Worm (Caenorhabditis elegans) whole organism, midembryonic: ENCODE results near the gene ZK105.12.

Source experiments
- T22C8.4 ChIP-seq: fragments of 200-800 bp; sonication (Bioruptor generic); IDR thresholded peaks from 2 replicates; pipeline ENCODE4 v1.3.6; 2022; ENCODE audit warnings: missing genetic modification characterization, missing compliant biosample characterization
- cog-1 ChIP-seq: sonication (generic microtip); optimal IDR thresholded peaks from 2 replicates; lab custom pipeline; 2016; ENCODE audit warnings: missing genetic modification characterization, missing compliant biosample characterization
- flt-1 ChIP-seq: fragments of 200-800 bp; sonication (Bioruptor generic); IDR thresholded peaks from 2 replicates; pipeline ENCODE4 v1.3.6; 2022; ENCODE audit warnings: missing genetic modification characterization, missing compliant biosample characterization
- klf-2 ChIP-seq: fragments of 200-800 bp; sonication (Bioruptor generic); conservative IDR thresholded peaks from 2 replicates; pipeline ENCODE4 v1.3.6; 2022; ENCODE audit warnings: missing genetic modification reagents, missing genetic modification characterization, missing compliant biosample characterization
- med-1 ChIP-seq: sonication (generic microtip); optimal IDR thresholded peaks from 2 replicates; lab custom pipeline; 2017; ENCODE audit warnings: missing genetic modification characterization, mild to moderate bottlenecking, missing compliant biosample characterization, antibody characterized with exemption, missing genetic modification reagents; ENCODE audit not compliant: insufficient read depth
- ref-1 ChIP-seq: fragments of 200-800 bp; sonication (Bioruptor generic); conservative IDR thresholded peaks from 2 replicates; pipeline ENCODE4 v1.3.6; 2022; ENCODE audit warnings: missing genetic modification reagents, missing genetic modification characterization, missing compliant biosample characterization
- tab-1 ChIP-seq: fragments of 200-800 bp; sonication (Bioruptor generic); IDR thresholded peaks from 2 replicates; pipeline ENCODE4 v1.3.6; 2022; ENCODE audit warnings: missing genetic modification characterization, missing compliant biosample characterization
- ztf-23 ChIP-seq: fragments of 200-800 bp; sonication (Bioruptor generic); IDR thresholded peaks from 2 replicates; pipeline ENCODE4 v1.3.6; 2022; ENCODE audit warnings: missing genetic modification reagents, missing genetic modification characterization, missing compliant biosample characterization
- ztf-29 ChIP-seq: fragments of 200-800 bp; sonication (Bioruptor generic); IDR thresholded peaks from 2 replicates; pipeline ENCODE4 v1.3.6; 2022; ENCODE audit warnings: missing genetic modification reagents, missing genetic modification characterization, missing compliant biosample characterization

- TF ChIP-seq ztf-23 (GFP tag; lab: Robert Waterston, UW) (no peak), tab-1 (GFP tag; lab: Robert Waterston, UW) (no peak), T22C8.4 (GFP tag; lab: Robert Waterston, UW) (no peak), ref-1 (GFP tag; lab: Robert Waterston, UW) (no peak), med-1 (GFP tag; lab: Kevin White, UChicago) (no peak), flt-1 (no peak), klf-2 (no peak), cog-1 (no peak), ztf-29 (no peak)
These were observed 26.0 kb upstream of the ZK105.12 start for ce11 chrV:7741918-7742317.
